Worm (Caenorhabditis elegans): Measurements from ENCODE around the gene srd-64.

ce11 chrIII:1680996-1681395, 13.9 kb downstream of the srd-64 start:
- TF ChIP-seq lin-13 (tag; optimal IDR thresholded peaks at IDR 0.05): no peak
- TF ChIP-seq ceh-43 (GFP tag; optimal IDR thresholded peaks at IDR 0.05): no peak

All from whole organism, mixed stage, embryonic.